Worm (Caenorhabditis elegans) whole organism, L3 larva: ENCODE data around the gene clec-202.
A peak's percentile ranks its signal among the peaks of the same experiment; 100 is the strongest.

ENCODE experiments used
- R02D3.7 ChIP-seq: fragments of 150-350 bp; optimal IDR thresholded peaks from 2 replicates; lab custom pipeline; 2014; ENCODE audit warnings: missing biosample characterization, missing genetic modification characterization
- ZK546.5 ChIP-seq: sonication (generic microtip); optimal IDR thresholded peaks from 2 replicates; lab custom pipeline; 2017; ENCODE audit warnings: missing biosample characterization, missing genetic modification characterization
- aly-2 ChIP-seq: fragments of 150-350 bp; optimal IDR thresholded peaks from 2 replicates; lab custom pipeline; 2014; ENCODE audit warnings: missing biosample characterization, missing genetic modification characterization
- ama-1 ChIP-seq: fragments of 150-350 bp; optimal IDR thresholded peaks from 2 replicates; lab custom pipeline; 2018
- ceh-28 ChIP-seq: fragments of 150-350 bp; optimal IDR thresholded peaks from 2 replicates; lab custom pipeline; 2014; ENCODE audit warnings: missing biosample characterization, missing genetic modification reagents, missing genetic modification characterization
- ceh-82 ChIP-seq: fragments of 150-350 bp; optimal IDR thresholded peaks from 2 replicates; lab custom pipeline; 2014; ENCODE audit warnings: missing biosample characterization, missing genetic modification characterization
- egl-27 ChIP-seq: sonication (generic microtip); optimal IDR thresholded peaks from 4 replicates; lab custom pipeline; 2017; ENCODE audit warnings: missing biosample characterization, missing genetic modification reagents, missing genetic modification characterization
- egl-5 ChIP-seq: fragments of 150-350 bp; optimal IDR thresholded peaks from 2 replicates; lab custom pipeline; 2017; ENCODE audit warnings: missing biosample characterization, missing genetic modification reagents, missing genetic modification characterization, inconsistent platforms
- elt-2 ChIP-seq: sonication (generic microtip); optimal IDR thresholded peaks from 2 replicates; lab custom pipeline; 2016; ENCODE audit warnings: missing genetic modification reagents, mild to moderate bottlenecking, missing genetic modification characterization, missing compliant biosample characterization
- elt-3 ChIP-seq, 3 experiments: fragments of 150-350 bp in 1 of 3; sonication (generic microtip) in 2 of 3; optimal IDR thresholded peaks; 2 replicates in 2 of 3; 4 replicates in 1 of 3; lab custom pipeline; 2014 to 2017; ENCODE audit warnings: missing biosample characterization in 3 of 3, missing genetic modification characterization in 3 of 3
- eor-1 ChIP-seq, 2 experiments: fragments of 150-350 bp; optimal IDR thresholded peaks; 2 replicates each; lab custom pipeline; 2014 to 2018; ENCODE audit warnings: missing biosample characterization in 2 of 2, missing genetic modification characterization in 2 of 2
- fkh-10 ChIP-seq: sonication (generic microtip); optimal IDR thresholded peaks from 2 replicates; lab custom pipeline; 2017; ENCODE audit warnings: missing biosample characterization, missing genetic modification reagents, missing genetic modification characterization
- fkh-2 ChIP-seq: fragments of 150-350 bp; optimal IDR thresholded peaks from 2 replicates; lab custom pipeline; 2014; ENCODE audit warnings: missing biosample characterization, missing genetic modification reagents, missing genetic modification characterization
- fos-1 ChIP-seq: fragments of 150-350 bp; optimal IDR thresholded peaks from 2 replicates; lab custom pipeline; 2014; ENCODE audit warnings: missing biosample characterization, missing genetic modification characterization
- hmg-11 ChIP-seq: sonication (generic microtip); optimal IDR thresholded peaks from 2 replicates; lab custom pipeline; 2016; ENCODE audit warnings: missing genetic modification characterization, missing compliant biosample characterization
- lin-39 ChIP-seq: fragments of 150-350 bp; optimal IDR thresholded peaks from 2 replicates; lab custom pipeline; 2018; ENCODE audit warnings: missing biosample characterization, missing genetic modification reagents, missing genetic modification characterization
- lsy-12 ChIP-seq: sonication (generic microtip); optimal IDR thresholded peaks from 2 replicates; lab custom pipeline; 2016; ENCODE audit warnings: mild to moderate bottlenecking, missing genetic modification characterization, missing compliant biosample characterization
- mdl-1 ChIP-seq: fragments of 150-350 bp; optimal IDR thresholded peaks from 2 replicates; lab custom pipeline; 2014; ENCODE audit warnings: missing biosample characterization, missing genetic modification characterization
- mml-1 ChIP-seq: fragments of 150-350 bp; sonication (generic microtip); optimal IDR thresholded peaks from 3 replicates; lab custom pipeline; 2014; ENCODE audit warnings: missing biosample characterization, missing genetic modification characterization
- nhr-11 ChIP-seq: fragments of 150-350 bp; optimal IDR thresholded peaks from 2 replicates; lab custom pipeline; 2014; ENCODE audit warnings: missing biosample characterization, missing genetic modification characterization
- nhr-12 ChIP-seq: fragments of 150-350 bp; optimal IDR thresholded peaks from 2 replicates; lab custom pipeline; 2014; ENCODE audit warnings: missing biosample characterization, missing genetic modification characterization
- nhr-23 ChIP-seq: fragments of 150-350 bp; optimal IDR thresholded peaks from 2 replicates; lab custom pipeline; 2014; ENCODE audit warnings: missing biosample characterization, missing genetic modification reagents, missing genetic modification characterization
- nhr-237 ChIP-seq: fragments of 150-350 bp; optimal IDR thresholded peaks from 2 replicates; lab custom pipeline; 2014; ENCODE audit warnings: missing biosample characterization, missing genetic modification characterization
- nhr-25 ChIP-seq: sonication (generic microtip); optimal IDR thresholded peaks from 2 replicates; lab custom pipeline; 2017; ENCODE audit warnings: missing biosample characterization, missing genetic modification characterization
- nhr-28 ChIP-seq: fragments of 150-350 bp; optimal IDR thresholded peaks from 2 replicates; lab custom pipeline; 2014; ENCODE audit warnings: missing biosample characterization, missing genetic modification characterization
- nhr-43 ChIP-seq: sonication (generic microtip); optimal IDR thresholded peaks from 2 replicates; lab custom pipeline; 2016; ENCODE audit warnings: mild to moderate bottlenecking, missing genetic modification characterization, missing compliant biosample characterization; ENCODE audit not compliant: poor library complexity, severe bottlenecking
- nhr-67 ChIP-seq: fragments of 150-350 bp; optimal IDR thresholded peaks from 2 replicates; lab custom pipeline; 2014; ENCODE audit warnings: missing biosample characterization, missing genetic modification characterization
- nhr-77 ChIP-seq: fragments of 150-350 bp; optimal IDR thresholded peaks from 2 replicates; lab custom pipeline; 2014; ENCODE audit warnings: missing biosample characterization, missing genetic modification characterization
- pha-4 ChIP-seq: fragments of 150-350 bp; optimal IDR thresholded peaks from 2 replicates; lab custom pipeline; 2014; ENCODE audit warnings: missing biosample characterization, missing genetic modification reagents, missing genetic modification characterization
- pqm-1 ChIP-seq: fragments of 150-350 bp; optimal IDR thresholded peaks from 2 replicates; lab custom pipeline; 2017; ENCODE audit warnings: missing biosample characterization, missing genetic modification characterization, inconsistent platforms
- sea-2 ChIP-seq: fragments of 150-350 bp; sonication (generic microtip); optimal IDR thresholded peaks from 4 replicates; lab custom pipeline; 2014; ENCODE audit warnings: missing biosample characterization, missing genetic modification reagents, missing genetic modification characterization
- skn-1 ChIP-seq: fragments of 150-350 bp; optimal IDR thresholded peaks from 2 replicates; lab custom pipeline; 2014; ENCODE audit warnings: missing biosample characterization, missing genetic modification characterization
- snpc-4 ChIP-seq: fragments of 150-350 bp; optimal IDR thresholded peaks from 2 replicates; lab custom pipeline; 2014; ENCODE audit warnings: missing biosample characterization, missing genetic modification characterization
- unc-39 ChIP-seq: sonication (generic microtip); optimal IDR thresholded peaks from 4 replicates; lab custom pipeline; 2017; ENCODE audit warnings: missing biosample characterization, missing genetic modification characterization
- unc-62 ChIP-seq: fragments of 150-350 bp; sonication (generic microtip); optimal IDR thresholded peaks from 4 replicates; lab custom pipeline; 2014; ENCODE audit warnings: missing biosample characterization, missing genetic modification reagents, missing genetic modification characterization
- zag-1 ChIP-seq: fragments of 150-350 bp; optimal IDR thresholded peaks from 2 replicates; lab custom pipeline; 2014; ENCODE audit warnings: missing biosample characterization, missing genetic modification characterization
- ztf-11 ChIP-seq: fragments of 150-350 bp; optimal IDR thresholded peaks from 2 replicates; lab custom pipeline; 2014; ENCODE audit warnings: missing biosample characterization, missing genetic modification characterization
- ztf-4 ChIP-seq: fragments of 150-350 bp; optimal IDR thresholded peaks from 2 replicates; lab custom pipeline; 2014; ENCODE audit warnings: missing biosample characterization, missing genetic modification characterization

clec-202 gene

ce11 chrIV:17361143-17361542 is at the start of gene clec-202:
TSS of gene clec-202 (plus strand) at chrIV:17361443.
- TF ChIP-seq egl-27 (tag; lab: Kevin White, UChicago) (no peak), unc-62 (GFP tag; lab: Kevin White, UChicago) (no peak), fos-1 (no peak), hmg-11 (tag; lab: Kevin White, UChicago) (no peak), zag-1 (no peak), R02D3.7 (tag; lab: Kevin White, UChicago) (no peak), egl-5 (tag; lab: Kevin White, UChicago) (no peak), fkh-2 (tag; lab: Kevin White, UChicago) (no peak)

ce11 chrIV:17311842-17312241 is 49.4 kb upstream of the clec-202 start, which contains the start of gene snf-9:
TSS of gene snf-9 (plus strand) at chrIV:17312142.
- TF ChIP-seq sea-2 (GFP tag; lab: Kevin White, UChicago) (no peak), nhr-12 (tag; lab: Kevin White, UChicago) (no peak), ztf-4 (no peak), skn-1 (no peak), mml-1 (tag; lab: Kevin White, UChicago) (no peak), nhr-77 (tag; lab: Kevin White, UChicago) (no peak), ztf-11 (tag; lab: Kevin White, UChicago) (no peak), elt-3 (tag; optimal IDR thresholded peaks at IDR 0.05; lab: Kevin White, UChicago) (no peak), elt-2 (tag; lab: Kevin White, UChicago) (no peak), hmg-11 (tag; lab: Kevin White, UChicago) (no peak), ceh-28 (no peak)
- TF ChIP-seq, all 47 proteins: peak for 0

DNA sequence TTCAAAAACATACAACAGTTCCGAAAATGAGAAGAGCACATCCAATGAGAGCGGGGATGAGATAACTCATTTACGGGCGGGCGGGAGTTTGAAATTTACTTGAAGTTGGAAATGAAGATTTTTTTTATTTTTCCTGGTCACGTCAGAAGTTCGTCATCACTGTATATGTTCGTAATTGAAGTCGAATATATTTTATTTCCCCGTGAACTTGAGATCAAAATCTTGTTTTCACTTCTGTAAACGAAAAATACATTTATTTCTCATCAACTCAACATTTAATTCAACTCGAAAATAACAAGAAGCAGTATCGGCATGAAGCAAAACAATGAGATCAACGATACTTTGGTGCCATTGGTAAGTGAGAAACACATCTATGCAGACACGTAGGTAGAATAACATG is 44.8 kb upstream of the clec-202 start, which contains the start of gene C49C3.20:
TSS of gene C49C3.20 (minus strand) at position 101 of the 400 bp plus-strand sequence.
- TF ChIP-seq fos-1: no peak
- no peak for TF ChIP-seq elt-2 (tag; lab: Kevin White, UChicago)
- TF ChIP-seq aly-2 (tag; lab: Kevin White, UChicago): no peak
- no peak for TF ChIP-seq ZK546.5
- no peak for TF ChIP-seq nhr-67
- no peak for TF ChIP-seq mdl-1 (tag; lab: Kevin White, UChicago)
- TF ChIP-seq egl-5 (tag; lab: Kevin White, UChicago): no peak
- no peak for TF ChIP-seq nhr-11 (tag; lab: Kevin White, UChicago)

- TF ChIP-seq unc-39 (no peak), elt-3 (tag; optimal IDR thresholded peaks at IDR 0.05; lab: Kevin White, UChicago) (no peak), nhr-28 (tag; lab: Kevin White, UChicago) (no peak), ztf-4 (no peak), ceh-82 (tag; lab: Kevin White, UChicago) (no peak), pqm-1 (peak; percentile 20), ZK546.5 (no peak), egl-27 (tag; lab: Kevin White, UChicago) (no peak), nhr-11 (tag; lab: Kevin White, UChicago) (no peak), unc-62 (GFP tag; lab: Kevin White, UChicago) (no peak), hmg-11 (tag; lab: Kevin White, UChicago) (no peak), elt-2 (tag; lab: Kevin White, UChicago) (peak; percentile 70), snpc-4 (no peak), ama-1 (lab: Kevin White, UChicago) (no peak), lsy-12 (no peak), lin-39 (tag; lab: Kevin White, UChicago) (no peak)
- TF ChIP-seq, all 47 proteins: peak for 2
These were observed 40.8 kb upstream of the clec-202 start, which contains the start of gene C49C3.4 for ce11 chrIV:17320445-17320844. TSS of gene C49C3.4 (plus strand) at chrIV:17320795.

- TF ChIP-seq nhr-25 (tag; lab: Kevin White, UChicago) (no peak), fkh-10 (GFP tag; lab: Kevin White, UChicago) (no peak), ama-1 (lab: Kevin White, UChicago) (peak; percentile 45), nhr-237 (tag; lab: Kevin White, UChicago) (no peak), hmg-11 (tag; lab: Kevin White, UChicago) (peak; percentile 36), ztf-11 (tag; lab: Kevin White, UChicago) (no peak), elt-3 (tag; optimal IDR thresholded peaks at IDR 0.05; lab: Kevin White, UChicago) (no peak), nhr-43 (no peak), nhr-67 (no peak), nhr-28 (tag; lab: Kevin White, UChicago) (no peak), nhr-12 (tag; lab: Kevin White, UChicago) (no peak), unc-39 (no peak), elt-2 (tag; lab: Kevin White, UChicago) (peak; percentile 13), pha-4 (tag; lab: Kevin White, UChicago) (peak; percentile 17), ceh-28 (peak; percentile 25), lsy-12 (no peak), sea-2 (GFP tag; lab: Kevin White, UChicago) (peak; percentile 4), nhr-23 (no peak), eor-1 (tag; optimal IDR thresholded peaks at IDR 0.05; lab: Kevin White, UChicago) (no peak)
These were observed 32.4 kb upstream of the clec-202 start, which contains the start of gene ceh-88 for ce11 chrIV:17328834-17329233. TSS of gene ceh-88 (plus strand) at chrIV:17329188.
